Fruit fly (Drosophila melanogaster): ENCODE data around the gene syd.

syd gene

DNA sequence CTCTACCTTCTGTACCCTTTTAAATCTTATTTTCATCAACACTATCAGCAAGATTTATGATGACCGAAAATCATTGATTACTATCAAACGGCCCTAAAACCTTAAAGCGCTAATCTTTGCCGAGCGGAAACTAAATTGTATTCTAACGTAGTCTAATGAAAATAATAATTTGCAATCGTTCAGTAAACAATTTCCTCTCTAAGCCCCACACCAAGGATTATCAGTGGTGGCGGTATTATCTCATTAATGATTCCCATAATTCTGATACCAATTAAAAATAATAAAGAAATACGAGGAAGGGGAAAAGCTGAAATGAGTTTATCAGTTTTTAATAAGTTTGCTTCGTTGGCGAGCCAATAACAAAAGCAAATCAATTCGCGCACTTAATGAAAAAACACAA lies 8.0 kb upstream of the syd start:
- no peak for TF ChIP-seq gl (tag; optimal IDR thresholded peaks at IDR 0.05)

DNA sequence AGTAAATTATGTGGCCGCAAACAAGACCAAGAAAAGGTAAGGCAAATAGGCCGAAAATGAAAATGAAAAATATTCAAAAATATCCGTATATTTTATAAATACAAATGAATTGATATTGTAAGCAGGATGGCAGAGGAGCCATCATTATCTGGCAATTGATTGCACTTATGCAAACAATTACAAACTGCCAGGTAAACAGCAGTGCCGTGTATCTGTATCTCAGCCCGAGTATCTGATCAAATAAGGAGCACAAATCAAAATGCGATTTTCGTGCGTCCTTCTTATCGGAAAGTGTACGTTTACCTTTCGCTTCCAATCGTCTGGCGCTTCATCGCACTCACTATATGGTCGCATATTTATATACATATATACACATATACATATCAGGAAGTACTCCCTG lies 7.1 kb upstream of the syd start:
- TF ChIP-seq CG8159 (tag; optimal IDR thresholded peaks at IDR 0.05) (no peak), fd96Ca (GFP tag; IDR thresholded peaks at IDR 0.05) (no peak), CG32121 (GFP tag; IDR thresholded peaks at IDR 0.05) (no peak)

DNA sequence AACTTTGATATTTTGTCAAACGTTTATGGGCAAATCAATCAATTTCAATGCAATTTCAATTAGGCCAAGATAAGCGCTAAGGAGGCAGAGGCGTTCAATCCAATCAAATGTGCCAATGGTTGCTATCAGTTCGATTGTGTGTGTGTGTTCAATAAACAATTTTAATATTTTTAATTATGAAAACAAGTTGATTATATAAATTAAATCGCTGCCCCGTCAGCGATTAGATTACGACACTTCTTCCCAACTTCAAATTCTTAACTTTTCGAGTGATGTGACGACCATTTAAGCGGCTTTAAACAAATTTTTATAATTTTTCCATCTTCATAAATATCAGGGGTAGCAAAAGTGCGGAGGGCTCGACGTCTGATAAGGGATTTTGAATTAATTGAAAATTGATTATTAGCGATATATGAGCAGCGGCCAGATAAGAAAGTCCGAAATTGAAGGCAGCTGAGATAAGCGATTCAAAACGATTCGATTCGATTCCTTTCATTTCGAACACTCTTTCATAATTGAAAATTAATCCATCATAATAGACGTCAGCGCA lies 6.6 kb upstream of the syd start:
- TF ChIP-seq CG15710 (tag; optimal IDR thresholded peaks at IDR 0.05) (no peak), D1 (tag; optimal IDR thresholded peaks at IDR 0.05) (no peak), CG8301 (tag; optimal IDR thresholded peaks at IDR 0.05) (no peak), Ets98B (GFP tag; IDR thresholded peaks at IDR 0.05) (no peak), rn (GFP tag; IDR thresholded peaks at IDR 0.05) (no peak), Pif1B (GFP tag; optimal IDR thresholded peaks at IDR 0.05) (no peak), CG10348 (GFP tag; IDR thresholded peaks at IDR 0.05) (no peak), CG13204 (GFP tag; optimal IDR thresholded peaks at IDR 0.05) (no peak), fd96Ca (GFP tag; IDR thresholded peaks at IDR 0.05) (no peak), CG9948 (tag; optimal IDR thresholded peaks at IDR 0.05) (no peak), CG14655 (GFP tag; optimal IDR thresholded peaks at IDR 0.05) (no peak)

DNA sequence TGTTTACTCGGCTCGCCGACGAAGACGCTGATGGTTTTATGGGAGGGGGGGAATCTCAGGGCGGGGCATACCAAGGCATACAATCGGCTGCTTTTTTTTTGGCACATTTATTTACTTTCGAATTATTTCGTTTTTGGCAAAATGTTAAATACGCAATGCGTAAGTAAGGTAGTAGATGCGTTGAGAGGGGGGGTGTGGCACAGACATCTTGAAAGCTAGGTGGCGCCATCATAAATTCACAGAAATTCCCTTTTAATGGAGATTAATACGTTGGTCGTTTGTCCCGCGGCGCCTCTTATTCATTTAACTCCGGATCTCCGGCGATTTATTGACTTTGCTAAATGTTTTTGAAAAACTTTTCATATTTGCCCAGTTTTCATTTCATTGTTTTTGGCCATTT lies 5.6 kb upstream of the syd start:
- TF ChIP-seq CG12605 (GFP tag; IDR thresholded peaks at IDR 0.05) (no peak), fd96Ca (GFP tag; IDR thresholded peaks at IDR 0.05) (no peak), Ets98B (GFP tag; IDR thresholded peaks at IDR 0.05) (no peak), CG8159 (tag; optimal IDR thresholded peaks at IDR 0.05) (no peak), CG14655 (GFP tag; optimal IDR thresholded peaks at IDR 0.05) (no peak), D1 (tag; optimal IDR thresholded peaks at IDR 0.05) (no peak), Pif1B (GFP tag; optimal IDR thresholded peaks at IDR 0.05) (no peak), Pif1A (GFP tag; optimal IDR thresholded peaks at IDR 0.05) (no peak), Snoo (tag; optimal IDR thresholded peaks at IDR 0.05) (no peak), CG32121 (GFP tag; IDR thresholded peaks at IDR 0.05) (no peak), rn (GFP tag; IDR thresholded peaks at IDR 0.05) (no peak), CG13204 (GFP tag; optimal IDR thresholded peaks at IDR 0.05) (no peak), CG34367 (tag; optimal IDR thresholded peaks at IDR 0.05) (no peak)

DNA sequence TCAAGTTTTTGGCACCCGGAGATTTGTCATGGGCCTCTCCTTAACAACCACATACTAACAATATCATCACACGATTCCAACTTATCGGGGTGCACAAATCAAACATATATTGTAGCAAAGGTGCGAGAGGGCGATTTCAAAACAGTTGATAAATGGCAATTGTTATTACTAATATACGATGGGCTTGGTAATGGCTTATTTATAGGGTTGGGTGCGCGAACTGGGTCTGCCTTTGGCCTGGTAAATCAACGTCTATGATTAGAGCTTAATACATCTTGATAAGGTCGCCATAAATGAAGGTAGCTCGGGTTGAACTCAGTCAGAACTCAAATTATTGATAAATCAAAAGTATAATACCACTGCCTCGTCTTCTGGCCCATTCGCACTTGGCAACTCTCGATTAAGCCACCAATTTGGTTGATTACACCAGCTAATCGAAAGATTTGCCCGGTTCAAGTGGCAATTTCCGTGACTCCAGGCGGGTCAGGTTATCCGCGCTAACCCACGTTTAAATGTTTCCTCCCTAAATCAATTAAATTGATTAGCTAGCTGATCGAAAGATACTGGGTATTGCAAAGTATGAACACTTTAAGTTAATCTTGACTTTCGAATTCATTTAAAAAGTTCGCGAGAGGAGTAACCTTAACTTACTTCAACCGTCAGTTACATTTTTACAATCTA lies 4.8 kb upstream of the syd start:
- TF ChIP-seq Pif1B (GFP tag; optimal IDR thresholded peaks at IDR 0.05) (no peak), CG34367 (tag; optimal IDR thresholded peaks at IDR 0.05) (no peak), Pif1A (GFP tag; optimal IDR thresholded peaks at IDR 0.05) (no peak), CG8301 (tag; optimal IDR thresholded peaks at IDR 0.05) (no peak), CG8159 (tag; optimal IDR thresholded peaks at IDR 0.05) (no peak), gl (tag; optimal IDR thresholded peaks at IDR 0.05) (no peak), EcR (GFP tag; optimal IDR thresholded peaks at IDR 0.05) (no peak), CG14655 (GFP tag; optimal IDR thresholded peaks at IDR 0.05) (no peak), Ets98B (GFP tag; IDR thresholded peaks at IDR 0.05) (no peak), CG17806 (tag; optimal IDR thresholded peaks at IDR 0.05) (no peak), Snoo (tag; optimal IDR thresholded peaks at IDR 0.05) (no peak), CG12605 (GFP tag; IDR thresholded peaks at IDR 0.05) (no peak), rn (GFP tag; IDR thresholded peaks at IDR 0.05) (no peak), CG10348 (GFP tag; IDR thresholded peaks at IDR 0.05) (no peak), CG15710 (tag; optimal IDR thresholded peaks at IDR 0.05) (no peak)

DNA sequence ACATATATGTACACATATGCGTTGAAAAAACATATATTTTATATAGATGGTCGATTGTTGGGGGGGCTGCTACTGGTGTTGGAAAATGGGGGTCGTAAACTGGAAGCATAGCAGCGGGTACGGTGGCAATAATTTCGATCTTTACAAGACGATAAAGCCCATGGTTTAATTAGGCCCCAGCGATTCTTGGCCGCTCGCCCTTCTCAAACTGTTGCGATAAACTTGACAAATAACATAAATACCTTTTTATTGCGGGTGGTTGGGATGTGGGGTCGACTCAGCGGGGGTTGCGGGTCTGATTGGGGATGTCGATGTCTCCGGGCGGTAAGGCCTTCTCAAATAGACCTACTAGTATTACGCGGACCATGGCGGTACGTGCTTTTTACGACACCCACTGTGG lies 2.7 kb upstream of the syd start:
- TF ChIP-seq CG13204 (GFP tag; optimal IDR thresholded peaks at IDR 0.05): no peak
- no peak for TF ChIP-seq CG8301 (tag; optimal IDR thresholded peaks at IDR 0.05)
- no peak for TF ChIP-seq fd96Ca (GFP tag; IDR thresholded peaks at IDR 0.05)
- no peak for TF ChIP-seq CG10348 (GFP tag; IDR thresholded peaks at IDR 0.05)

DNA sequence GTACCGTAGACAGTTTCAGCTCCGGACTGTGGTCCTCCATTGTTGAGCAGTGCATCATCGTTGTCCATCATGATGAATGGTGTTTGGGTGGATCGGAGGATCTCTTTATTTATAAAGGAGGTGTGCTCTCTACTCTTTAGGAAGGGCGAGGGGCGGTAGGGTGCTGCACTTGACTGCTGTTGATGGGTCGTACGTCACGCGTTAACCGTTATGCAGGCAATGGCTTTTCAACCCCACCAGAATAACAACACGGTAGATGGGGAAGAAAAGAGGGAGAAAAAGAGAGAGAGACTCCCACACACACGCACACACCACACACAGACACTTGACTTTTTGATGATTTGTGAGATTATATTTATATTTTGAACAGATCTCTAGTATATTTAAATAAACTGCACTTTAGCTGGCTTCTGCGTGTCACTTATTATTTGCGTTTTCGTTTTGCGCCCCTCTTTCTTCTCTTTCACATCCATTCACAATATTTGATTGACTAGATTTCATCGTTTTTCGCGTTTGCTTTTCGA lies 449 bp downstream of the syd start:
- TF ChIP-seq EcR (GFP tag; optimal IDR thresholded peaks at IDR 0.05) (peak; percentile 30), CG14655 (GFP tag; optimal IDR thresholded peaks at IDR 0.05) (no peak), CG4496 (GFP tag; IDR thresholded peaks at IDR 0.05) (no peak), gl (tag; optimal IDR thresholded peaks at IDR 0.05) (no peak), CG8159 (tag; optimal IDR thresholded peaks at IDR 0.05) (no peak), fd96Ca (GFP tag; IDR thresholded peaks at IDR 0.05) (no peak)
